Fruit fly (Drosophila melanogaster) whole organism, embryonic: Measurements from ENCODE around the gene Egfrap.

ENCODE experiments used
- C15 ChIP-seq: fragments of 200-800 bp; sonication (Bioruptor generic); IDR thresholded peaks from 3 replicates; pipeline ENCODE4 v1.3.6; 2022; ENCODE audit warnings: missing biosample characterization, missing genetic modification characterization
- CG10979 ChIP-seq: fragments of 200-800 bp; sonication (Bioruptor generic); optimal IDR thresholded peaks from 2 replicates; lab custom pipeline; 2018; ENCODE audit warnings: missing biosample characterization, mild to moderate bottlenecking, missing genetic modification characterization, moderate library complexity
- CG11504 ChIP-seq: fragments of 200-800 bp; sonication (Bioruptor generic); optimal IDR thresholded peaks from 3 replicates; lab custom pipeline; 2019; ENCODE audit warnings: missing biosample characterization, mild to moderate bottlenecking, missing genetic modification characterization, moderate library complexity
- CG12236 ChIP-seq: fragments of 200-800 bp; sonication (Bioruptor generic); optimal IDR thresholded peaks from 2 replicates; lab custom pipeline; 2016; ENCODE audit warnings: missing biosample characterization, missing genetic modification characterization
- CG12391 ChIP-seq: fragments of 200-800 bp; sonication (Bioruptor generic); optimal IDR thresholded peaks from 3 replicates; lab custom pipeline; 2018; ENCODE audit warnings: missing biosample characterization, mild to moderate bottlenecking, missing genetic modification characterization, moderate library complexity
- CG16813 ChIP-seq: fragments of 200-800 bp; sonication (Bioruptor generic); IDR thresholded peaks from 3 replicates; pipeline ENCODE4 v1.3.6; 2022; ENCODE audit warnings: missing biosample characterization, missing genetic modification characterization; ENCODE audit not compliant: partially characterized antibody
- CG18764 ChIP-seq: fragments of 200-800 bp; sonication (Bioruptor generic); optimal IDR thresholded peaks from 3 replicates; lab custom pipeline; 2016; ENCODE audit warnings: missing biosample characterization, missing genetic modification characterization
- CG2712 ChIP-seq: fragments of 200-800 bp; optimal IDR thresholded peaks from 3 replicates; lab custom pipeline; 2019; ENCODE audit warnings: missing biosample characterization, mild to moderate bottlenecking, missing genetic modification characterization, moderate library complexity
- CG30020 ChIP-seq: fragments of 200-800 bp; optimal IDR thresholded peaks from 2 replicates; lab custom pipeline; 2019; ENCODE audit warnings: missing biosample characterization, mild to moderate bottlenecking, missing genetic modification characterization, moderate library complexity
- CG42726 ChIP-seq: fragments of 200-800 bp; sonication (Bioruptor generic); IDR thresholded peaks from 2 replicates; pipeline ENCODE4 v1.3.6; 2022; ENCODE audit warnings: missing biosample characterization, missing genetic modification characterization; ENCODE audit not compliant: partially characterized antibody
- CG43689 ChIP-seq: fragments of 200-800 bp; sonication (Bioruptor generic); IDR thresholded peaks from 2 replicates; pipeline ENCODE4 v1.3.6; 2022; ENCODE audit warnings: missing biosample characterization, missing genetic modification characterization
- CG4404 ChIP-seq: fragments of 200-800 bp; sonication (Bioruptor generic); IDR thresholded peaks from 2 replicates; pipeline ENCODE4 v1.3.6; 2022; ENCODE audit warnings: missing biosample characterization, missing genetic modification characterization
- CG4854 ChIP-seq: fragments of 200-800 bp; sonication (Bioruptor generic); optimal IDR thresholded peaks from 2 replicates; lab custom pipeline; 2016; ENCODE audit warnings: missing biosample characterization, missing genetic modification characterization, inconsistent platforms
- CG6254 ChIP-seq: fragments of 200-800 bp; sonication (Bioruptor generic); optimal IDR thresholded peaks from 3 replicates; lab custom pipeline; 2017; ENCODE audit warnings: mild to moderate bottlenecking, missing biosample characterization, missing genetic modification reagents, missing genetic modification characterization
- CG6272 ChIP-seq: fragments of 200-800 bp; sonication (Bioruptor generic); IDR thresholded peaks from 2 replicates; pipeline ENCODE4 v1.3.6; 2022; ENCODE audit warnings: missing biosample characterization, missing genetic modification characterization
- CG7271 ChIP-seq: fragments of 200-800 bp; sonication (Bioruptor generic); optimal IDR thresholded peaks from 2 replicates; lab custom pipeline; 2018; ENCODE audit warnings: missing biosample characterization, mild to moderate bottlenecking, missing genetic modification characterization, moderate library complexity
- CG8290 ChIP-seq, 3 experiments: fragments of 200-800 bp; sonication (Bioruptor generic); optimal IDR thresholded peaks; 2 replicates each; lab custom pipeline; 2016 to 2019; ENCODE audit warnings: missing biosample characterization in 3 of 3, missing genetic modification characterization in 3 of 3, mild to moderate bottlenecking in 2 of 3, moderate library complexity in 1 of 3
- Dbx ChIP-seq: fragments of 200-800 bp; sonication (Bioruptor generic); IDR thresholded peaks from 3 replicates; pipeline ENCODE4 v1.3.6; 2022; ENCODE audit warnings: missing biosample characterization, missing genetic modification characterization
- Drgx ChIP-seq: fragments of 200-800 bp; sonication (Bioruptor generic); IDR thresholded peaks from 2 replicates; pipeline ENCODE4 v1.3.6; 2022; ENCODE audit warnings: missing biosample characterization, missing genetic modification characterization
- HLH4C ChIP-seq: fragments of 200-800 bp; sonication (Bioruptor generic); IDR thresholded peaks from 3 replicates; pipeline ENCODE4 v1.3.6; 2022; ENCODE audit warnings: missing biosample characterization, missing genetic modification characterization; ENCODE audit not compliant: partially characterized antibody
- HLHmδ ChIP-seq: fragments of 200-800 bp; sonication (Bioruptor generic); optimal IDR thresholded peaks from 2 replicates; lab custom pipeline; 2018; ENCODE audit warnings: missing biosample characterization, mild to moderate bottlenecking, missing genetic modification characterization, moderate library complexity
- Hey ChIP-seq: fragments of 200-800 bp; sonication (Bioruptor generic); optimal IDR thresholded peaks from 3 replicates; lab custom pipeline; 2018; ENCODE audit warnings: missing biosample characterization, mild to moderate bottlenecking, missing genetic modification characterization
- Hr3 ChIP-seq: fragments of 200-800 bp; sonication (Bioruptor generic); optimal IDR thresholded peaks from 3 replicates; lab custom pipeline; 2016; ENCODE audit warnings: missing biosample characterization, missing genetic modification characterization
- MESR4 ChIP-seq: fragments of 200-800 bp; sonication (Bioruptor generic); optimal IDR thresholded peaks from 2 replicates; lab custom pipeline; 2018; ENCODE audit warnings: missing biosample characterization, mild to moderate bottlenecking, missing genetic modification characterization, moderate library complexity
- Mes4 ChIP-seq: fragments of 200-800 bp; sonication (Bioruptor generic); optimal IDR thresholded peaks from 2 replicates; lab custom pipeline; 2016; ENCODE audit warnings: missing biosample characterization, missing genetic modification characterization
- Oaz ChIP-seq: fragments of 200-800 bp; sonication (Bioruptor generic); IDR thresholded peaks from 2 replicates; pipeline ENCODE4 v1.3.6; 2022; ENCODE audit warnings: missing biosample characterization, missing genetic modification characterization
- Optix ChIP-seq: fragments of 200-800 bp; sonication (Bioruptor generic); IDR thresholded peaks from 3 replicates; pipeline ENCODE4 v1.3.6; 2022; ENCODE audit warnings: missing biosample characterization, missing genetic modification characterization
- Ptx1 ChIP-seq: fragments of 200-800 bp; sonication (Bioruptor generic); IDR thresholded peaks from 2 replicates; pipeline ENCODE4 v1.3.6; 2022; ENCODE audit warnings: missing biosample characterization, missing genetic modification characterization
- Sox102F ChIP-seq: fragments of 200-800 bp; sonication (Bioruptor generic); optimal IDR thresholded peaks from 2 replicates; lab custom pipeline; 2018; ENCODE audit warnings: missing biosample characterization, mild to moderate bottlenecking, missing genetic modification characterization, moderate library complexity
- Trl ChIP-seq, 3 experiments: fragments of >200 bp in 2 of 3; fragments of 200-800 bp in 1 of 3; sonication (Bioruptor generic) in 1 of 3; optimal IDR thresholded peaks; 2 replicates in 1 of 3; 3 replicates in 2 of 3; lab custom pipeline; 2016 to 2017; ENCODE audit warnings: missing biosample characterization in 1 of 3, missing genetic modification characterization in 1 of 3
- ab ChIP-seq: fragments of 200-800 bp; sonication (Bioruptor generic); optimal IDR thresholded peaks from 2 replicates; lab custom pipeline; 2016; ENCODE audit warnings: missing biosample characterization, missing genetic modification characterization
- ara ChIP-seq: fragments of 200-800 bp; sonication (Bioruptor generic); IDR thresholded peaks from 2 replicates; pipeline ENCODE4 v1.3.6; 2022; ENCODE audit warnings: missing biosample characterization, missing genetic modification characterization
- chif ChIP-seq, 2 experiments: fragments of 200-800 bp; sonication (Bioruptor generic); optimal IDR thresholded peaks; 3 replicates each; lab custom pipeline; 2016; ENCODE audit warnings: missing biosample characterization in 2 of 2, missing genetic modification characterization in 2 of 2
- chm ChIP-seq: fragments of 200-800 bp; sonication (Bioruptor generic); IDR thresholded peaks from 2 replicates; pipeline ENCODE4 v1.3.6; 2022; ENCODE audit warnings: missing biosample characterization, missing genetic modification characterization
- danr ChIP-seq: fragments of 200-800 bp; sonication (Bioruptor generic); IDR thresholded peaks from 2 replicates; pipeline ENCODE4 v1.3.6; 2022; ENCODE audit warnings: missing biosample characterization, missing genetic modification characterization
- dysf ChIP-seq: fragments of 200-800 bp; sonication (Bioruptor generic); IDR thresholded peaks from 3 replicates; pipeline ENCODE4 v1.3.6; 2022; ENCODE audit warnings: missing biosample characterization, missing genetic modification characterization
- ewg ChIP-seq: fragments of 200-800 bp; sonication (Bioruptor generic); optimal IDR thresholded peaks from 3 replicates; lab custom pipeline; 2017; ENCODE audit warnings: mild to moderate bottlenecking, missing biosample characterization, missing genetic modification reagents, missing genetic modification characterization
- fd102C ChIP-seq: fragments of 200-800 bp; sonication (Bioruptor generic); optimal IDR thresholded peaks from 2 replicates; lab custom pipeline; 2018; ENCODE audit warnings: missing biosample characterization, mild to moderate bottlenecking, missing genetic modification characterization, moderate library complexity
- gcm ChIP-seq: fragments of 200-800 bp; sonication (Bioruptor generic); optimal IDR thresholded peaks from 2 replicates; lab custom pipeline; 2019; ENCODE audit warnings: missing biosample characterization, mild to moderate bottlenecking, missing genetic modification characterization, moderate library complexity
- gro ChIP-seq: fragments of 200-800 bp; sonication (Bioruptor generic); optimal IDR thresholded peaks from 2 replicates; lab custom pipeline; 2016; ENCODE audit warnings: missing biosample characterization, missing genetic modification characterization
- kah ChIP-seq: fragments of 200-800 bp; sonication (Bioruptor generic); optimal IDR thresholded peaks from 2 replicates; lab custom pipeline; 2018; ENCODE audit warnings: missing biosample characterization, mild to moderate bottlenecking, missing genetic modification characterization
- phol ChIP-seq: fragments of 200-800 bp; sonication (Bioruptor generic); optimal IDR thresholded peaks from 3 replicates; lab custom pipeline; 2018; ENCODE audit warnings: missing biosample characterization, mild to moderate bottlenecking, missing genetic modification characterization, moderate library complexity
- pita ChIP-seq: fragments of 200-800 bp; sonication (Bioruptor generic); optimal IDR thresholded peaks from 2 replicates; lab custom pipeline; 2017; ENCODE audit warnings: missing biosample characterization, mild to moderate bottlenecking, missing genetic modification characterization
- schlank ChIP-seq: fragments of 200-800 bp; sonication (Bioruptor generic); optimal IDR thresholded peaks from 2 replicates; lab custom pipeline; 2018; ENCODE audit warnings: missing biosample characterization, mild to moderate bottlenecking, missing genetic modification characterization
- sim ChIP-seq: fragments of 200-800 bp; sonication (Bioruptor generic); IDR thresholded peaks from 2 replicates; pipeline ENCODE4 v1.3.6; 2022; ENCODE audit warnings: missing biosample characterization, missing genetic modification characterization
- sima ChIP-seq: fragments of 200-800 bp; sonication (Bioruptor generic); optimal IDR thresholded peaks from 2 replicates; lab custom pipeline; 2016; ENCODE audit warnings: missing biosample characterization, missing genetic modification characterization
- slbo ChIP-seq: fragments of 200-800 bp; sonication (Bioruptor generic); IDR thresholded peaks from 2 replicates; pipeline ENCODE4 v1.3.6; 2022; ENCODE audit warnings: missing biosample characterization, missing genetic modification characterization
- ttk ChIP-seq: fragments of 200-800 bp; sonication (Bioruptor generic); IDR thresholded peaks from 2 replicates; pipeline ENCODE4 v2.1.2; 2022; ENCODE audit warnings: missing biosample characterization, missing genetic modification characterization
- wor ChIP-seq: fragments of 200-800 bp; sonication (Bioruptor generic); IDR thresholded peaks from 2 replicates; pipeline ENCODE4 v1.3.6; 2022; ENCODE audit warnings: missing biosample characterization, missing genetic modification characterization

The Egfrap gene

DNA sequence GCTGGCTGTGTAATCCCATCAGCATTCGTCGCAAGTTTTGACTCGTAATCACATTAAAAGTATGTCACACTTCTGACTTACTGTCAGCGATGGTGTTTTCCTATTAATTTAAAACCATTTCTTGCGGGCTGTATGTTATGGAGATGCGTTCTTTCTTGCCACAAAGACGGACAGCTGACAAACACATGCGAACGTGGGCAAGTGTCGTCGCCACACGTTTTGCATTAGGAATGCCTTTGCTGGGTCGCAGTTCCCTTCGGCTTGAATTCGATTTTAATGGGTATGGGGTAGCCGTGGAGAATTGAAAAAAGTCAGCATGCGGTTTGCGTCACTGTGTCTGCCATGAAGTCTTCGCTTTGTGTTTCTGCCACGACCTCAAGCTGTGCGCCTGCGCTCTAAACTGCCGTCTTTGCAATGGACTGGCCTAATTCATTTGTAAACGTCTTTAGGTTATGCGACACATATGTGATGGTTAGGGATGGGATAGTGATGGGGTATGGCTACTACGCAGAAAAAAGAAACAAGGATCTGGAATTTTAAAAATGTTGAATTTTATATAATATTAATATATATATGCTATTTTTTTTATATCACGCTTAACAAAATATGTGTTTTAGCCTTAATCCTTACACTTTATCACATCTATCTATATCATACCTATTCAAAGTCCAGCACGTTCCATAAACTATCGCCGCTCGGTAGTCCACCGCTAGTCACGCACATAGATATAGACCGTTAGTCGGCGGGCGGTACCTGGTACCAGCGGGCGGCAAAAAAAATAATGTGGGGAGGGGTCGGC, 43.4 kb upstream of the Egfrap start (continued):
- TF ChIP-seq pita (GFP tag; lab: Kevin White, UChicago) (no peak), Dbx (no peak), Trl (optimal IDR thresholded peaks at IDR 0.05; lab: Kevin White, UChicago) (no peak), Trl (GFP tag; optimal IDR thresholded peaks at IDR 0.05; lab: Kevin White, UChicago) (no peak), ab (no peak), Optix (GFP tag; lab: Robert Waterston, UW) (no peak), CG11504 (tag; lab: Kevin White, UChicago) (peak; percentile 27), CG4404 (GFP tag; lab: Robert Waterston, UW) (peak; percentile 68), HLHmδ (GFP tag; lab: Kevin White, UChicago) (no peak), chif (GFP tag; optimal IDR thresholded peaks at IDR 0.05; lab: Kevin White, UChicago) (no peak), HLH4C (no peak), Sox102F (GFP tag; lab: Kevin White, UChicago) (peak; percentile 5), kah (GFP tag; lab: Kevin White, UChicago) (no peak), CG12391 (tag; lab: Kevin White, UChicago) (peak; percentile 30), gro (GFP tag; lab: Kevin White, UChicago) (no peak), ewg (GFP tag; lab: Kevin White, UChicago) (peak; percentile 12), CG43689 (GFP tag; lab: Robert Waterston, UW) (no peak), MESR4 (GFP tag; lab: Kevin White, UChicago) (no peak), gcm (GFP tag; lab: Kevin White, UChicago) (no peak), wor (GFP tag; lab: Robert Waterston, UW) (no peak), CG2712 (peak; percentile 72), Drgx (GFP tag; lab: Robert Waterston, UW) (no peak), Hey (tag; lab: Kevin White, UChicago) (no peak), ttk (GFP tag; lab: Robert Waterston, UW) (no peak), CG6272 (GFP tag; lab: Robert Waterston, UW) (no peak), CG18764 (GFP tag; lab: Kevin White, UChicago) (no peak), danr (GFP tag; lab: Robert Waterston, UW) (no peak), Hr3 (GFP tag; lab: Kevin White, UChicago) (peak; percentile 9), CG10979 (peak; percentile 53), fd102C (GFP tag; lab: Kevin White, UChicago) (peak; percentile 29), sima (no peak), Mes4 (no peak), CG7271 (tag; lab: Kevin White, UChicago) (peak; percentile 18), CG6254 (no peak), CG30020 (no peak), Ptx1 (GFP tag; lab: Robert Waterston, UW) (0 out of 2 replicates have a peak, but pooled peaks have one; percentile 29), CG12236 (no peak), CG8290 (GFP tag; optimal IDR thresholded peaks at IDR 0.05; lab: Kevin White, UChicago) (peak; percentile 55), CG8290 (tag; optimal IDR thresholded peaks at IDR 0.05; lab: Kevin White, UChicago) (no peak), CG16813 (0 out of 3 replicates have a peak, but pooled peaks have one; percentile 32), C15 (GFP tag; lab: Robert Waterston, UW) (no peak), CG4854 (GFP tag; lab: Kevin White, UChicago) (no peak), slbo (no peak), chm (GFP tag; lab: Robert Waterston, UW) (no peak), schlank (tag; lab: Kevin White, UChicago) (no peak), sim (GFP tag; lab: Robert Waterston, UW) (no peak), Oaz (GFP tag; lab: Robert Waterston, UW) (no peak), CG42726 (GFP tag; lab: Robert Waterston, UW) (no peak), dysf (GFP tag; lab: Robert Waterston, UW) (no peak), phol (tag; lab: Kevin White, UChicago) (peak; percentile 25), ara (GFP tag; lab: Robert Waterston, UW) (no peak; the same call in 1 of the 2 replicates)
